Fruit fly (Drosophila melanogaster) ovary, adult (tissue): ENCODE results near the gene Prim1.

Source experiments
- CG17801 ChIP-seq: fragments of 200-800 bp; optimal IDR thresholded peaks from 2 replicates; lab custom pipeline; 2019; ENCODE audit warnings: missing biosample characterization, mild to moderate bottlenecking, missing genetic modification characterization, moderate library complexity; ENCODE audit not compliant: partially characterized antibody

Gene Prim1

DNA sequence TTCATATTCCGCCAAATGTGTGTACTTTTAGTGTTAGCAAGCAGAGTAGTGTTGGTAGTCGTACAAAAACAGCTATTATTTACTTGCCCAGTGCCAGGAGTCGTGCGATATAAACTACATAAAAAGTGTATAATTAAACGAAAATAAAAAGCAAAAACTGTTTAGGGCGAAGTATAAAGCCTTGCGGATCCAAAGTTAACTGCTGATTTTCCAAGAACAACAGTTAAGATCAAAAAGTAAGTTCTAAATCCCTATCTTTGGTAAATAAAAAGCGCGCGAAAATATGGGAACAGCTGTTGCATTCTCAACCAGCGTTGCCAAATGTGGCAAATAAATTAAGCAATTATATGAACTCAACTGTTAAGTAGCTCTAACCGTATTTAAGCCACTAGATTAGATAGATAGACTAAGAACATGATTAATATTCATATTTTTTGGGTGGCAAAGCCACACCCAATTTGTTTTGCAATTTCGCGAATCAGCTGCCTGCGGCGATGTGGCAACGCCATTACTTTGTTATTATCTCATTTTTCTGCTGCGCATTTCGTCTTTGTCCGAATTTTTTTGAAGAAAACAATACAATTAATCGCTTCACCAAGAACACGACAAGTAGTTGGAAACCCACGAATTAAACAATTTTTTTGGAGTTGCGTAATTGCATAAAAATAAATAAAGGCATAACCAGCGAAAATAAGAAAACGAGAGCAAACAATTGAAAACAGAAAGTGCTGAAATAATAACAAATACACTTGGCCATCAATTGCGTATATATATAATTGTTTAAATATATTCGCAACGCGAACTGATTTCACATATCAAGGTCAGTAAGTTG lies at the start of gene Prim1, which contains the start of gene CG7083:
Gene Prim1 (plus strand): TSS at position 51 of the 832 bp plus-strand sequence.
Gene CG7083 (plus strand): TSS at position 522 of the 832 bp plus-strand sequence.
- peak; percentile 52 for TF ChIP-seq CG17801 (GFP tag; lab: Kevin White, UChicago)

- TF ChIP-seq CG17801 (GFP tag; lab: Kevin White, UChicago) = no peak
Measured at dm6 chr3L:8295227-8295626, 44.9 kb upstream of the Prim1 start, which contains the start of gene CG7201. TSS of gene CG7201 (minus strand) at chr3L:8295327.

DNA sequence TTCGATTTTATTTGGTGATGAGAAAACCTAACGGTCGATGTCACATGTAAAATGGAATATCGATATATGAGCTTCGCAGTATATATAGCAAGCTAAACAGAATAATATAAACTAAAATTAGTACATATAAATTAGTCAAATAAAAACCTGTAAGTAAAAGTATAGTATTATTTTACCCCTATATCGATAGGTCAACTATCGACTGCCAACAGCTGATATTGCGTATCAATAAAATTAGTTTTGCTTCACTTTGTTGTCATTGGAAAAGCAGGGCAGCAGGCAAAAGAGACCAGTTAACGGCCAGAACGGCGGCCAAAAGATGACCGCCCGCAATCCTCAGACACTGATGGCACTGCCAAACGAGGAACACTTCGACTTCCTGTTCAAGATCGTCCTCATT lies 43.2 kb upstream of the Prim1 start, which contains the start of gene Rab19:
Gene Rab19 (plus strand): TSS at position 78 of the 400 bp plus-strand sequence.
- peak; percentile 21 for TF ChIP-seq CG17801 (GFP tag; lab: Kevin White, UChicago)

- no peak for TF ChIP-seq CG17801 (GFP tag; lab: Kevin White, UChicago)
Measured at dm6 chr3L:8297488-8297887, 42.6 kb upstream of the Prim1 start.

- TF ChIP-seq CG17801 (GFP tag; lab: Kevin White, UChicago) = peak; percentile 72
Measured at dm6 chr3L:8299224-8300130, 40.6 kb upstream of the Prim1 start, which contains the start of the genes Arl5 and CG13671. TSS of gene Arl5 (minus strand) at chr3L:8299839. TSS of gene CG13671 (plus strand) at chr3L:8300064.

DNA sequence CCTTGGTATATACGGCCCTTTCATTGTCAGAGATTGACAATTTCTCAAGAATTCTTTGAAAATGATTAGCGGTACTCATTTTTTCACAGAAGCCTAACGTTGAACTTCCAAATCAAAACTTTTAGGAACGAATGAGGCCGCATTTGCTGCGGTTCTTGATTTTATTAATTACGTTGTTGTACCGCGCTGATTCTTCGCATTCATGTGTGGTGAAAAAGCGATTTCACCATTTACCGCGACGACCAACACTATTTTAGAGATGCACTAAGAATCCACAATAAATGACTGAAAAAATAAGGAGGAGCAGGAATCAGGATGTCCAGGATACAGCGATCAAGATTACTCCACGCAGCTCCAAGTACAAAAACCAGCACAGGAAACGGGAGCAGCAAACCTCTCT lies 36.2 kb upstream of the Prim1 start, which contains the start of the genes CG7194 and Sbp2:
Gene CG7194 (minus strand): TSS at position 148 of the 400 bp plus-strand sequence.
Gene Sbp2 (plus strand): TSS at position 246 of the 400 bp plus-strand sequence.
- no peak for TF ChIP-seq CG17801 (GFP tag; lab: Kevin White, UChicago)

dm6 chr3L:8306880-8307279 lies 33.2 kb upstream of the Prim1 start, which contains the start of gene Gr66a:
TSS of gene Gr66a (minus strand) at chr3L:8306980.
- no peak for TF ChIP-seq CG17801 (GFP tag; lab: Kevin White, UChicago)

DNA sequence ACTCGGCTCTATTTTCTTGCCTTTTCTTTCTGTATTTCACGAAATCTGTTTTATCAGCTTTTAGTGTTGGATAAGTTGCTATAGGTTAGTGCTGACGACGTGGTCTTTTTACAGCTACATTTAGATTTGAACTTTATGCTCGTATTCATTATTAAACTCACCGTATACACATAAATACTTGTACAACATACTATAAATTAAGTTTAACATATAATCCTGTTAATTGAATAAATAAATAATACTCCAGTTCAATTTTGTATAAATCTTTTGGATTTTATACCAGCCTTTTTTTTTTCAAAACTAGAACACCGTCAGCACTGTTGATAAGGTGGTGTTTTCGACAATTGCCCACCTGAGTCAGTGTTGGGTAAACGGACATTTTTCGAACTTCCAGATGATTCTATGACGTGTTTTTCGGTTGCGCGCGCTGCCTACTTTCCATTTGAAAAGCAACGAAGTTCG lies 31.2 kb upstream of the Prim1 start, which contains the start of gene BI-1:
Gene BI-1 (minus strand): TSS at position 51 of the 462 bp plus-strand sequence.
- peak; percentile 47 for TF ChIP-seq CG17801 (GFP tag; lab: Kevin White, UChicago)

dm6 chr3L:8312290-8312689 lies 27.8 kb upstream of the Prim1 start:
- no peak for TF ChIP-seq CG17801 (GFP tag; lab: Kevin White, UChicago)

DNA sequence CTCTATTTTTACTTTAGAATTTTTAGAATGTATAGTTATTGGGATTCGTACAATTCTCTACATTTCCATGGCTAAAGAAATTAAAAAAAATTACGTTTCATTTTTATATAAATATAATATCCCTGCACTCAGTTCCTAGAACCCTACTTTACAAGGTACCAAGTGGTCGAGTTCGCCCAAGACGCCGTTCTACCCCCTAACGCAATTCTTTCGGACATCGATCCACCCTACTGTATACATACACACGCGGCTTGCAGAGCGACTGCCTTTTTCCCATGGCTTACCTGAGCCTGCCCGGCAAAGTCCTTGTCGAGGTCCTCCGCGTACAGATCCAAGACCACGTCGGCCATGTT lies 25.4 kb upstream of the Prim1 start:
- TF ChIP-seq CG17801 (GFP tag; lab: Kevin White, UChicago) = no peak

- peak; percentile 3 for TF ChIP-seq CG17801 (GFP tag; lab: Kevin White, UChicago)
Measured at dm6 chr3L:8315141-8315816, 24.8 kb upstream of the Prim1 start, which contains the start of gene Cpsf6. TSS of gene Cpsf6 (minus strand) at chr3L:8315502.

DNA sequence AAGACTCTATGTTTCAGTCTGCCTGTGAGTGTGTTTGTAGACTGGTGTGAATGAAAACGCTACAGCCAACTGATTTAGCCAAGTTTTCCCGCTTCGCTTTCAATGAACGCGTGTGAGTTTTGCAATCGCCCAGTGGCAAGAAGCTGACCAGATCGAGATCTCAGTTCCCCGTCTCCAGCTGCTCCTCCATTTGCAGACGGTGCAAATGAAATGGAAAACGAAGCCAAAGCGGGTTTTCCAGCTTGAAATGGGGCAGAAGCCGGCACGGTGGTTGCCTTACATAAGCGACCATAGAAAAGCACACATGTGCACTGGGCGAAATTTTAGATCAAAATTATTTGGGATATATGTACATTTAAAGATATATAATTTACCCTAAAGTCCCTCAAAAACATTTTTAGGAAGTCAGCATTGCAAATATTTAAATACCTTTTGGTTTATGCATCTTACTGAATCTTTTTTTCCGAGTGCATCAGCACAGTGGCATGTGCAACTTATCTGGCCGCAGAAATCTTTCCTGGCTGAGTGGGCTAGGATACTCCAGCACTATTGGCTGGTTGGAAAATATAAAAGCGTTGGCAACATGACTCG lies 21.1 kb upstream of the Prim1 start, which contains the start of gene CG43059:
Gene CG43059 (minus strand): TSS at position 51 of the 591 bp plus-strand sequence.
- TF ChIP-seq CG17801 (GFP tag; lab: Kevin White, UChicago) = no peak

DNA sequence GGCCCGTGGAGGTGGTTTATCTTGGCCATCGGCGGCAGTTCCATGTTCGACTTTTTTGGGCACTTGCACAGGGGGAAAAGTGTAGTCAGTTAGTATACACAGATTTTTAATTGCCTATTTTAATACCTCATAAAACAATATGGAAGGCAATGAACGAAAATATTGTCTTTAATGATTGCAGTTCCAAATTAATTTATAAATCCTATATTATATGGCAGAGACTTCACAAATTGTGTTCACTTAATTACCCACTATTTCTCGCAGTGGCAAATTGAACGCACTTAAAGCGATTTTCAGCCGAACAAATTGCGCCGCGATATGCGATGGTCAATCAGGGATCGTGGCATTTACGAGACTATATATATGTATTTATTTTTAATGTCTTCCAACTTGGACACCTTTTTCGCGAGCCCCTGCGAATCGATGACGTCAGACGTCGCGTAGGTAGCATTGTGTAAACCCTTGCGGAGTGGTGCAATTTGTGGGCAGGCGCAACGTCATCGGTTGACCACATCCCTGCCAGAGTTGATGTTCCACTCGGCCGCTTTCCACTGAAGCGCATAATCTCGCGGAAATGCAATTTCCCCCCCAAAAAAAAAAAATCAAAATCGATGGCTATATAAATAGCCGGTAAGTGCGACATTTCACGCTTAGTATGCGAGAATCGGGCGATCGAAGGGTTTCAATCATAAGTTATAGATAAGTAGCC lies 19.9 kb upstream of the Prim1 start, which contains the start of gene CG13670:
Gene CG13670 (plus strand): TSS at position 659 of the 709 bp plus-strand sequence.
- no peak for TF ChIP-seq CG17801 (GFP tag; lab: Kevin White, UChicago)
